Fruit fly (Drosophila melanogaster) whole organism, embryonic: ENCODE measurements around the gene CG31898.
A peak's percentile ranks its signal among the peaks of the same experiment; 100 is the strongest.

ENCODE experiments used
- Atf-2 ChIP-seq: fragments of 200-800 bp; sonication (Bioruptor generic); optimal IDR thresholded peaks from 2 replicates; lab custom pipeline; 2016; ENCODE audit warnings: missing biosample characterization, missing genetic modification characterization
- Atf3 ChIP-seq: fragments of 200-800 bp; sonication (Bioruptor generic); optimal IDR thresholded peaks from 3 replicates; lab custom pipeline; 2016; ENCODE audit warnings: missing biosample characterization, missing genetic modification characterization
- Atf6 ChIP-seq: fragments of 200-800 bp; sonication (Bioruptor generic); IDR thresholded peaks from 2 replicates; pipeline ENCODE4 v1.3.6; 2022; ENCODE audit warnings: missing biosample characterization, missing genetic modification characterization
- B-H1 ChIP-seq: fragments of 200-800 bp; sonication (Bioruptor generic); IDR thresholded peaks from 3 replicates; pipeline ENCODE4 v1.3.6; 2022; ENCODE audit warnings: missing biosample characterization, missing genetic modification characterization
- Blimp-1 ChIP-seq: fragments of 200-800 bp; sonication (Bioruptor generic); optimal IDR thresholded peaks from 3 replicates; lab custom pipeline; 2018; ENCODE audit warnings: missing biosample characterization, missing genetic modification characterization, mild to moderate bottlenecking, moderate library complexity, missing genetic modification reagents
- CG11085 ChIP-seq: fragments of 200-800 bp; sonication (Bioruptor generic); IDR thresholded peaks from 2 replicates; pipeline ENCODE4 v1.3.6; 2022; ENCODE audit warnings: missing biosample characterization, missing genetic modification characterization
- CG11247 ChIP-seq: fragments of 200-800 bp; sonication (Bioruptor generic); IDR thresholded peaks from 2 replicates; pipeline ENCODE4 v1.3.6; 2022; ENCODE audit warnings: missing biosample characterization, missing genetic modification characterization
- CG12219 ChIP-seq: fragments of 200-800 bp; sonication (Bioruptor generic); optimal IDR thresholded peaks from 3 replicates; lab custom pipeline; 2018; ENCODE audit warnings: missing biosample characterization, mild to moderate bottlenecking, missing genetic modification characterization
- CG12391 ChIP-seq: fragments of 200-800 bp; sonication (Bioruptor generic); optimal IDR thresholded peaks from 3 replicates; lab custom pipeline; 2018; ENCODE audit warnings: missing biosample characterization, mild to moderate bottlenecking, missing genetic modification characterization, moderate library complexity
- CG1602 ChIP-seq: fragments of 200-800 bp; sonication (Bioruptor generic); optimal IDR thresholded peaks from 3 replicates; lab custom pipeline; 2016; ENCODE audit warnings: missing biosample characterization, missing genetic modification characterization
- CG16863 ChIP-seq: fragments of 200-800 bp; sonication (Bioruptor generic); optimal IDR thresholded peaks from 3 replicates; lab custom pipeline; 2016; ENCODE audit warnings: missing biosample characterization, missing genetic modification characterization
- CG1792 ChIP-seq: fragments of 200-800 bp; sonication (Bioruptor generic); optimal IDR thresholded peaks from 2 replicates; lab custom pipeline; 2016; ENCODE audit warnings: missing biosample characterization, missing genetic modification characterization
- CG2129 ChIP-seq: fragments of 200-800 bp; sonication (Bioruptor generic); IDR thresholded peaks from 2 replicates; pipeline ENCODE4 v1.3.6; 2022; ENCODE audit warnings: missing biosample characterization, missing genetic modification characterization; ENCODE audit not compliant: partially characterized antibody
- CG3407 ChIP-seq: fragments of 200-800 bp; sonication (Bioruptor generic); optimal IDR thresholded peaks from 2 replicates; lab custom pipeline; 2018; ENCODE audit warnings: missing biosample characterization, mild to moderate bottlenecking, missing genetic modification characterization
- CG4730 ChIP-seq: fragments of 200-800 bp; sonication (Bioruptor generic); IDR thresholded peaks from 2 replicates; pipeline ENCODE4 v1.3.6; 2022; ENCODE audit warnings: missing biosample characterization, missing genetic modification characterization
- CG6791 ChIP-seq: fragments of 200-800 bp; sonication (Bioruptor generic); IDR thresholded peaks from 3 replicates; pipeline ENCODE4 v1.3.6; 2022; ENCODE audit warnings: missing biosample characterization, missing genetic modification characterization; ENCODE audit not compliant: partially characterized antibody
- CG6854 ChIP-seq: fragments of 200-800 bp; sonication (Bioruptor generic); optimal IDR thresholded peaks from 3 replicates; lab custom pipeline; 2017; ENCODE audit warnings: missing biosample characterization, mild to moderate bottlenecking, missing genetic modification characterization
- CG8359 ChIP-seq: fragments of 200-800 bp; sonication (Bioruptor generic); optimal IDR thresholded peaks from 2 replicates; lab custom pipeline; 2017; ENCODE audit warnings: missing biosample characterization, mild to moderate bottlenecking, missing genetic modification characterization, borderline replicate concordance
- CG8944 ChIP-seq: fragments of 200-800 bp; sonication (Bioruptor generic); optimal IDR thresholded peaks from 3 replicates; lab custom pipeline; 2016; ENCODE audit warnings: missing biosample characterization, missing genetic modification characterization
- Camta ChIP-seq: fragments of 200-800 bp; sonication (Bioruptor generic); optimal IDR thresholded peaks from 2 replicates; lab custom pipeline; 2016; ENCODE audit warnings: missing biosample characterization, missing genetic modification characterization
- Dad ChIP-seq: fragments of 200-800 bp; sonication (Bioruptor generic); optimal IDR thresholded peaks from 3 replicates; lab custom pipeline; 2016; ENCODE audit warnings: missing biosample characterization, missing genetic modification characterization
- Hmx ChIP-seq: fragments of 200-800 bp; sonication (Bioruptor generic); optimal IDR thresholded peaks from 2 replicates; lab custom pipeline; 2016; ENCODE audit warnings: missing biosample characterization, missing genetic modification characterization
- Hr3 ChIP-seq: fragments of 200-800 bp; sonication (Bioruptor generic); optimal IDR thresholded peaks from 3 replicates; lab custom pipeline; 2016; ENCODE audit warnings: missing biosample characterization, missing genetic modification characterization
- Med ChIP-seq: fragments of 200-800 bp; sonication (Bioruptor generic); peaks from one replicate; lab custom pipeline; 2016; ENCODE audit warnings: missing biosample characterization, missing genetic modification characterization, mild to moderate bottlenecking, inconsistent platforms, moderate library complexity
- Optix ChIP-seq: fragments of 200-800 bp; sonication (Bioruptor generic); IDR thresholded peaks from 3 replicates; pipeline ENCODE4 v1.3.6; 2022; ENCODE audit warnings: missing biosample characterization, missing genetic modification characterization
- Spps ChIP-seq: fragments of 200-800 bp; sonication (Bioruptor generic); optimal IDR thresholded peaks from 2 replicates; lab custom pipeline; 2018; ENCODE audit warnings: missing biosample characterization, mild to moderate bottlenecking, missing genetic modification characterization
- Vsx1 ChIP-seq: fragments of 200-800 bp; sonication (Bioruptor generic); optimal IDR thresholded peaks from 2 replicates; lab custom pipeline; 2017; ENCODE audit warnings: missing biosample characterization, mild to moderate bottlenecking, missing genetic modification characterization, missing genetic modification reagents
- Xrp1 ChIP-seq: fragments of 200-800 bp; sonication (Bioruptor generic); IDR thresholded peaks from 2 replicates; pipeline ENCODE4 v1.3.6; 2022; ENCODE audit warnings: missing biosample characterization, missing genetic modification characterization
- bab2 ChIP-seq: fragments of 200-800 bp; sonication (Bioruptor generic); optimal IDR thresholded peaks from 2 replicates; lab custom pipeline; 2016; ENCODE audit warnings: missing biosample characterization, missing genetic modification characterization
- chn ChIP-seq: fragments of 200-800 bp; sonication (Bioruptor generic); optimal IDR thresholded peaks from 2 replicates; lab custom pipeline; 2016; ENCODE audit warnings: missing biosample characterization, missing genetic modification characterization
- en ChIP-seq: fragments of 200-800 bp; sonication (Bioruptor generic); optimal IDR thresholded peaks from 2 replicates; lab custom pipeline; 2016; ENCODE audit warnings: missing biosample characterization, missing genetic modification characterization
- esg ChIP-seq: fragments of 200-800 bp; sonication (Bioruptor generic); conservative IDR thresholded peaks from 2 replicates; pipeline ENCODE4 v1.3.6; 2022; ENCODE audit warnings: missing biosample characterization, missing genetic modification characterization
- exex ChIP-seq: fragments of 200-800 bp; sonication (Bioruptor generic); optimal IDR thresholded peaks from 4 replicates; lab custom pipeline; 2018; ENCODE audit warnings: missing biosample characterization, mild to moderate bottlenecking, missing genetic modification characterization, moderate library complexity
- fu2 ChIP-seq: fragments of 200-800 bp; sonication (Bioruptor generic); optimal IDR thresholded peaks from 2 replicates; lab custom pipeline; 2016; ENCODE audit warnings: missing biosample characterization, missing genetic modification characterization
- gfzf ChIP-seq: fragments of 200-800 bp; sonication (Bioruptor generic); optimal IDR thresholded peaks from 2 replicates; lab custom pipeline; 2016; ENCODE audit warnings: missing biosample characterization, mild to moderate bottlenecking, missing genetic modification characterization, moderate library complexity
- gt ChIP-seq: fragments of 200-800 bp; sonication (Bioruptor generic); IDR thresholded peaks from 2 replicates; pipeline ENCODE4 v1.3.6; 2022; ENCODE audit warnings: missing biosample characterization, missing genetic modification characterization
- ind ChIP-seq: fragments of 200-800 bp; sonication (Bioruptor generic); optimal IDR thresholded peaks from 3 replicates; lab custom pipeline; 2016; ENCODE audit warnings: missing biosample characterization, missing genetic modification characterization
- lab ChIP-seq: fragments of 200-800 bp; sonication (Bioruptor generic); optimal IDR thresholded peaks from 3 replicates; lab custom pipeline; 2017; ENCODE audit warnings: missing biosample characterization, missing genetic modification characterization, mild to moderate bottlenecking, moderate library complexity, missing genetic modification reagents
- maf-S ChIP-seq: fragments of 200-800 bp; sonication (Bioruptor generic); optimal IDR thresholded peaks from 2 replicates; lab custom pipeline; 2016; ENCODE audit warnings: missing biosample characterization, missing genetic modification characterization
- pita ChIP-seq: fragments of 200-800 bp; sonication (Bioruptor generic); optimal IDR thresholded peaks from 2 replicates; lab custom pipeline; 2017; ENCODE audit warnings: missing biosample characterization, mild to moderate bottlenecking, missing genetic modification characterization
- repo ChIP-seq: fragments of 200-800 bp; sonication (Bioruptor generic); optimal IDR thresholded peaks from 2 replicates; lab custom pipeline; 2016; ENCODE audit warnings: missing biosample characterization, missing genetic modification characterization
- sob ChIP-seq: fragments of 200-800 bp; sonication (Bioruptor generic); IDR thresholded peaks from 2 replicates; pipeline ENCODE4 v1.3.6; 2022; ENCODE audit warnings: missing biosample characterization, missing genetic modification characterization
- sr ChIP-seq: fragments of 200-800 bp; sonication (Bioruptor generic); IDR thresholded peaks from 3 replicates; pipeline ENCODE4 v1.3.6; 2022; ENCODE audit warnings: missing biosample characterization, missing genetic modification characterization
- ssp ChIP-seq: fragments of 200-800 bp; sonication (Bioruptor generic); IDR thresholded peaks from 2 replicates; pipeline ENCODE4 v1.3.6; 2022; ENCODE audit warnings: missing biosample characterization, missing genetic modification characterization
- stc ChIP-seq: fragments of 200-800 bp; sonication (Bioruptor generic); IDR thresholded peaks from 2 replicates; pipeline ENCODE4 v1.3.6; 2022; ENCODE audit warnings: missing biosample characterization, missing genetic modification characterization
- sug ChIP-seq: fragments of 200-800 bp; optimal IDR thresholded peaks from 2 replicates; lab custom pipeline; 2019; ENCODE audit warnings: missing biosample characterization, mild to moderate bottlenecking, missing genetic modification characterization, moderate library complexity
- tin ChIP-seq: fragments of 200-800 bp; sonication (Bioruptor generic); optimal IDR thresholded peaks from 3 replicates; lab custom pipeline; 2016; ENCODE audit warnings: missing biosample characterization, missing genetic modification characterization
- trem ChIP-seq: fragments of 200-800 bp; optimal IDR thresholded peaks from 3 replicates; lab custom pipeline; 2019; ENCODE audit warnings: missing biosample characterization, mild to moderate bottlenecking, missing genetic modification characterization, moderate library complexity
- unpg ChIP-seq: fragments of 200-800 bp; sonication (Bioruptor generic); optimal IDR thresholded peaks from 3 replicates; lab custom pipeline; 2018; ENCODE audit warnings: missing biosample characterization, mild to moderate bottlenecking, missing genetic modification characterization, moderate library complexity
- usp ChIP-seq: fragments of >200 bp; optimal IDR thresholded peaks from 2 replicates; lab custom pipeline; 2017; ENCODE audit warnings: missing biosample characterization, missing genetic modification characterization
- vfl ChIP-seq: fragments of 200-800 bp; sonication (Bioruptor generic); optimal IDR thresholded peaks from 2 replicates; lab custom pipeline; 2016; ENCODE audit warnings: missing biosample characterization, missing genetic modification characterization
- zfh2 ChIP-seq: fragments of 200-800 bp; sonication (Bioruptor generic); optimal IDR thresholded peaks from 2 replicates; lab custom pipeline; 2016; ENCODE audit warnings: missing biosample characterization, missing genetic modification characterization

The CG31898 gene

DNA sequence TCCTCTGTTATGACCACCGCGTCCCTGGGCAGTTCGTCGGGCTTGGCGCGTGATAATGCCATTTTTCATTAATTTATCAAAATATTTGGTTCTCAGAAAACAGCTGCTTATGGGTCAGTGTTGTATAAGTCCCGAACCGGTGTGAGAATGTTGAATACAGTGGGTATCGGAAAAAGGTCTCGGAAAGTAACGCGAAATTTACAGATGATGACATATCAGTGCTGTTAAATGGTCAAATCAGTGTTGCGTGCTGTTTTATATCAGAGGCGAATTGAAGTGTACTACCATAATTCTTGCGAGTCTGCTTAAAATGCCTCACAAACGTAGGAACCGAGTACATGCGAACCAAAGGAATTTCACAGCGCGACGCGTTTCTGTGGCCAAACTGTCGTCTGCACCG, 17.6 kb upstream of the CG31898 start, which contains the start of the genes CG13392 and Rcd4 (continued):
- TF ChIP-seq trem (tag; lab: Kevin White, UChicago), result peak; percentile 65
- no peak for TF ChIP-seq Vsx1
- TF ChIP-seq sob (GFP tag; lab: Robert Waterston, UW), result peak; percentile 91
- TF ChIP-seq CG12391 (tag; lab: Kevin White, UChicago), result peak; percentile 47
- TF ChIP-seq ssp (GFP tag; lab: Robert Waterston, UW), result peak; percentile 32; the same call in 1 of the 2 replicates
- peak; percentile 61; the same call in 1 of the 2 replicates for TF ChIP-seq CG11085 (GFP tag; lab: Robert Waterston, UW)
- peak; percentile 82 for TF ChIP-seq zfh2 (GFP tag; lab: Kevin White, UChicago)
- 0 out of 2 replicates have a peak, but pooled peaks have one; percentile 6 for TF ChIP-seq esg (GFP tag; lab: Robert Waterston, UW)
- TF ChIP-seq vfl (GFP tag; lab: Kevin White, UChicago), result peak; percentile 68
- TF ChIP-seq sr (GFP tag; lab: Robert Waterston, UW), result no peak
- TF ChIP-seq chn (GFP tag; lab: Kevin White, UChicago), result peak; percentile 50
- peak; percentile 52 for TF ChIP-seq sug (tag; lab: Kevin White, UChicago)
- peak; percentile 56 for TF ChIP-seq CG8944 (GFP tag; lab: Kevin White, UChicago)
- TF ChIP-seq stc (GFP tag; lab: Robert Waterston, UW), result no peak
- TF ChIP-seq bab2 (GFP tag; lab: Kevin White, UChicago), result peak; percentile 76
- TF ChIP-seq CG8359 (GFP tag; lab: Kevin White, UChicago), result no peak
- peak; percentile 49 for TF ChIP-seq CG1792 (GFP tag; lab: Kevin White, UChicago)
- no peak for TF ChIP-seq B-H1 (GFP tag; lab: Robert Waterston, UW)
- peak; percentile 69 for TF ChIP-seq CG11247 (GFP tag; lab: Robert Waterston, UW)
- peak; percentile 31 for TF ChIP-seq Atf-2
- peak; percentile 74 for TF ChIP-seq fu2 (GFP tag; lab: Kevin White, UChicago)
- peak; percentile 76 for TF ChIP-seq Dad (GFP tag; lab: Kevin White, UChicago)
- TF ChIP-seq CG6791, result peak; percentile 73
- peak; percentile 72 for TF ChIP-seq tin (GFP tag; lab: Kevin White, UChicago)
- TF ChIP-seq Xrp1 (GFP tag; lab: Robert Waterston, UW), result peak; percentile 71
- peak; percentile 42 for TF ChIP-seq CG12219 (GFP tag; lab: Kevin White, UChicago)
- no peak for TF ChIP-seq Hmx (GFP tag; lab: Kevin White, UChicago)
- TF ChIP-seq Optix (GFP tag; lab: Robert Waterston, UW), result 0 out of 3 replicates have a peak, but pooled peaks have one; percentile 25
- TF ChIP-seq pita (GFP tag; lab: Kevin White, UChicago), result no peak
- peak; percentile 42 for TF ChIP-seq exex
- no peak for TF ChIP-seq Atf6 (GFP tag; lab: Robert Waterston, UW)
- TF ChIP-seq CG3407 (GFP tag; lab: Kevin White, UChicago), result no peak
- TF ChIP-seq Hr3 (GFP tag; lab: Kevin White, UChicago), result peak; percentile 25
- TF ChIP-seq gfzf, result peak; percentile 44
- no peak for TF ChIP-seq Spps
- peak; percentile 49 for TF ChIP-seq unpg (GFP tag; lab: Kevin White, UChicago)
- no peak for TF ChIP-seq usp (GFP tag; lab: Kevin White, UChicago)
- peak; percentile 62 for TF ChIP-seq repo (GFP tag; lab: Kevin White, UChicago)
- TF ChIP-seq gt (GFP tag; lab: Robert Waterston, UW), result no peak
- TF ChIP-seq CG6854, result no peak
- peak; percentile 59 for TF ChIP-seq Camta
- peak; percentile 68 for TF ChIP-seq ind (GFP tag; lab: Kevin White, UChicago)
- TF ChIP-seq lab (GFP tag; lab: Kevin White, UChicago), result peak; percentile 87
- TF ChIP-seq en (GFP tag; lab: Kevin White, UChicago), result peak; percentile 7
- TF ChIP-seq Med (GFP tag; lab: Kevin White, UChicago), result peak; percentile 97
- peak; percentile 7 for TF ChIP-seq CG1602 (GFP tag; lab: Kevin White, UChicago)
- peak; percentile 47 for TF ChIP-seq maf-S (GFP tag; lab: Kevin White, UChicago)
- TF ChIP-seq CG2129, result no peak
- TF ChIP-seq Atf3 (GFP tag; lab: Kevin White, UChicago), result peak; percentile 59
- 0 out of 2 replicates have a peak, but pooled peaks have one; percentile 28 for TF ChIP-seq CG4730 (GFP tag; lab: Robert Waterston, UW)
- peak; percentile 27 for TF ChIP-seq Blimp-1 (GFP tag; lab: Kevin White, UChicago)
- peak; percentile 66 for TF ChIP-seq CG16863 (GFP tag; lab: Kevin White, UChicago)
